Worm (Caenorhabditis elegans): ENCODE measurements around the gene acr-18.

Gene acr-18

ce11 chrV:15517413-15517812, 41.5 kb downstream of the acr-18 start, which contains the start of gene F21A3.3:
Gene F21A3.3, plus strand, starts transcription at chrV:15517713.
- TF ChIP-seq blmp-1 (tag; optimal IDR thresholded peaks at IDR 0.05; ENCODE audit: insufficient read depth) (no peak), sem-4 (tag; optimal IDR thresholded peaks at IDR 0.05) (no peak), unc-62 (GFP tag; optimal IDR thresholded peaks at IDR 0.05) (no peak), alr-1 (tag; optimal IDR thresholded peaks at IDR 0.05) (no peak), peb-1 (tag; optimal IDR thresholded peaks at IDR 0.05) (no peak), skn-1 (tag; optimal IDR thresholded peaks at IDR 0.05) (no peak), ztf-4 (tag; optimal IDR thresholded peaks at IDR 0.05) (no peak), snpc-4 (tag; optimal IDR thresholded peaks at IDR 0.05) (no peak), sma-9 (GFP tag; optimal IDR thresholded peaks at IDR 0.05) (no peak), sma-9 (tag; optimal IDR thresholded peaks at IDR 0.05) (no peak), lin-13 (GFP tag; optimal IDR thresholded peaks at IDR 0.05) (no peak), F13H6.1 (tag; optimal IDR thresholded peaks at IDR 0.05) (no peak), ceh-16 (tag; optimal IDR thresholded peaks at IDR 0.05) (no peak)

- TF ChIP-seq zag-1 (tag; optimal IDR thresholded peaks at IDR 0.05) (no peak), nhr-21 (tag; optimal IDR thresholded peaks at IDR 0.05) (no peak), gmeb-1 (tag; optimal IDR thresholded peaks at IDR 0.05) (no peak), unc-55 (GFP tag; optimal IDR thresholded peaks at IDR 0.05) (no peak), mbf-1 (tag; optimal IDR thresholded peaks at IDR 0.05) (no peak), ama-1 (optimal IDR thresholded peaks at IDR 0.05) (no peak), ceh-16 (tag; optimal IDR thresholded peaks at IDR 0.05) (no peak), F13H6.1 (tag; optimal IDR thresholded peaks at IDR 0.05) (no peak)
These were observed 42.5 kb downstream of the acr-18 start for ce11 chrV:15516476-15516875.

- TF ChIP-seq crh-2 (tag; optimal IDR thresholded peaks at IDR 0.05) (no peak), nhr-129 (tag; optimal IDR thresholded peaks at IDR 0.05) (peak; percentile 35), fos-1 (tag; optimal IDR thresholded peaks at IDR 0.05) (peak; percentile 2), lin-11 (tag; optimal IDR thresholded peaks at IDR 0.05) (no peak), lsy-2 (tag; optimal IDR thresholded peaks at IDR 0.05) (peak in 1 of 2 experiments; percentile 13)
These were observed 43.6 kb downstream of the acr-18 start for ce11 chrV:15515365-15515764.

ce11 chrV:15512856-15513756, 45.8 kb downstream of the acr-18 start:
- no peak for TF ChIP-seq ceh-82 (tag; optimal IDR thresholded peaks at IDR 0.05)
- TF ChIP-seq nhr-77 (tag; optimal IDR thresholded peaks at IDR 0.05): no peak
- TF ChIP-seq unc-55 (GFP tag; optimal IDR thresholded peaks at IDR 0.05): no peak
- TF ChIP-seq sem-4 (tag; optimal IDR thresholded peaks at IDR 0.05): no peak
- TF ChIP-seq mab-5 (tag; optimal IDR thresholded peaks at IDR 0.05): no peak
- no peak for TF ChIP-seq nhr-21 (tag; optimal IDR thresholded peaks at IDR 0.05)
- TF ChIP-seq mdl-1 (tag; optimal IDR thresholded peaks at IDR 0.05): no peak
- no peak for TF ChIP-seq snpc-4 (tag; optimal IDR thresholded peaks at IDR 0.05)
- TF ChIP-seq C34F6.9 (tag; optimal IDR thresholded peaks at IDR 0.05): no peak
- TF ChIP-seq egl-27 (tag; optimal IDR thresholded peaks at IDR 0.05): no peak
- TF ChIP-seq elt-1 (tag; optimal IDR thresholded peaks at IDR 0.05): no peak

ce11 chrV:15511613-15512216, 47.2 kb downstream of the acr-18 start, which contains the start of gene rpl-38:
Gene rpl-38, plus strand, starts transcription at chrV:15512166.
- peak; percentile 22 for TF ChIP-seq zag-1 (tag; optimal IDR thresholded peaks at IDR 0.05)
- TF ChIP-seq F13H6.1 (tag; optimal IDR thresholded peaks at IDR 0.05): peak; percentile 71
- no peak for TF ChIP-seq elt-3 (tag; optimal IDR thresholded peaks at IDR 0.05)
- no peak for TF ChIP-seq ztf-11 (tag; optimal IDR thresholded peaks at IDR 0.05)
- no peak for TF ChIP-seq lin-13 (GFP tag; optimal IDR thresholded peaks at IDR 0.05)
- TF ChIP-seq nhr-129 (tag; optimal IDR thresholded peaks at IDR 0.05): peak; percentile 87
- TF ChIP-seq gmeb-1 (tag; optimal IDR thresholded peaks at IDR 0.05): peak; percentile 85
- TF ChIP-seq ceh-16 (tag; optimal IDR thresholded peaks at IDR 0.05): peak; percentile 18
- peak; percentile 43 for TF ChIP-seq egl-27 (tag; optimal IDR thresholded peaks at IDR 0.05)
- no peak for TF ChIP-seq aly-2 (tag; optimal IDR thresholded peaks at IDR 0.05)
- peak; percentile 86 for TF ChIP-seq sma-9 (GFP tag; optimal IDR thresholded peaks at IDR 0.05)
- TF ChIP-seq sma-9 (tag; optimal IDR thresholded peaks at IDR 0.05): no peak
- peak; percentile 43 for TF ChIP-seq nhr-77 (tag; optimal IDR thresholded peaks at IDR 0.05)
- TF ChIP-seq crh-2 (tag; optimal IDR thresholded peaks at IDR 0.05): peak; percentile 86
- peak; percentile 56 for TF ChIP-seq nhr-6 (tag; optimal IDR thresholded peaks at IDR 0.05)
- peak; percentile 45 for TF ChIP-seq mab-5 (tag; optimal IDR thresholded peaks at IDR 0.05)
- no peak for TF ChIP-seq mdl-1 (tag; optimal IDR thresholded peaks at IDR 0.05)
- TF ChIP-seq ceh-82 (tag; optimal IDR thresholded peaks at IDR 0.05): peak; percentile 28
- TF ChIP-seq ZK546.5 (tag; optimal IDR thresholded peaks at IDR 0.05): peak; percentile 21
- peak; percentile 58 for TF ChIP-seq blmp-1 (tag; optimal IDR thresholded peaks at IDR 0.05; ENCODE audit: insufficient read depth)
- TF ChIP-seq R02D3.7 (tag; optimal IDR thresholded peaks at IDR 0.05): peak; percentile 45
- peak; percentile 95 for TF ChIP-seq unc-55 (GFP tag; optimal IDR thresholded peaks at IDR 0.05)
- peak; percentile 69 for TF ChIP-seq lin-11 (tag; optimal IDR thresholded peaks at IDR 0.05)
- peak; percentile 80 for TF ChIP-seq snpc-4 (tag; optimal IDR thresholded peaks at IDR 0.05)
- TF ChIP-seq nhr-21 (tag; optimal IDR thresholded peaks at IDR 0.05): peak; percentile 72
- TF ChIP-seq C34F6.9 (tag; optimal IDR thresholded peaks at IDR 0.05): peak; percentile 83
- peak; percentile 98 to 99 for TF ChIP-seq lsy-2 (tag; optimal IDR thresholded peaks at IDR 0.05)
- TF ChIP-seq nhr-10 (tag; optimal IDR thresholded peaks at IDR 0.05): no peak
- peak; percentile 65 for TF ChIP-seq sma-3 (GFP tag; optimal IDR thresholded peaks at IDR 0.05)
- no peak for TF ChIP-seq ama-1 (optimal IDR thresholded peaks at IDR 0.05)
- no peak for TF ChIP-seq nhr-23 (tag; optimal IDR thresholded peaks at IDR 0.05)
